Worm (Caenorhabditis elegans) whole organism, L1 larva: ENCODE measurements around the gene rps-8.

Experiments
- ama-1 ChIP-seq: fragments of 150-350 bp; optimal IDR thresholded peaks from 2 replicates; lab custom pipeline; 2014
- ceh-82 ChIP-seq, 3 experiments: fragments of 150-350 bp in 1 of 3; sonication (generic microtip) in 2 of 3; optimal IDR thresholded peaks; 2 replicates each; lab custom pipeline; 2014 to 2017; ENCODE audit warnings: missing biosample characterization in 3 of 3, missing genetic modification characterization in 3 of 3
- jun-1 ChIP-seq: fragments of 150-350 bp; optimal IDR thresholded peaks from 2 replicates; lab custom pipeline; 2014; ENCODE audit warnings: missing biosample characterization, missing genetic modification reagents, missing genetic modification characterization
- lin-13 ChIP-seq: fragments of 150-350 bp; optimal IDR thresholded peaks from 2 replicates; lab custom pipeline; 2014; ENCODE audit warnings: missing biosample characterization, missing genetic modification reagents, missing genetic modification characterization
- nhr-85 ChIP-seq: sonication (generic microtip); peaks from one replicate; lab custom pipeline; 2016; ENCODE audit warnings: missing genetic modification characterization, inconsistent platforms, missing compliant biosample characterization
- snpc-4 ChIP-seq: fragments of 150-350 bp; optimal IDR thresholded peaks from 2 replicates; lab custom pipeline; 2014; ENCODE audit warnings: missing biosample characterization, missing genetic modification characterization

- no peak for TF ChIP-seq snpc-4 (tag; lab: Kevin White, UChicago)
- no peak for TF ChIP-seq jun-1
- no peak for TF ChIP-seq ama-1 (lab: Kevin White, UChicago)
- no peak for TF ChIP-seq ceh-82 (tag; optimal IDR thresholded peaks at IDR 0.05; lab: Kevin White, UChicago)
- TF ChIP-seq nhr-85 (tag; lab: Kevin White, UChicago): no peak
- TF ChIP-seq lin-13 (GFP tag; lab: Kevin White, UChicago): no peak
These were observed at the start of gene rps-8 for ce11 chrIV:7313397-7313910.
